Worm (Caenorhabditis elegans) whole organism, midembryonic: Measurements from ENCODE around the gene vhp-1.

Experiments
- cog-1 ChIP-seq: sonication (generic microtip); optimal IDR thresholded peaks from 2 replicates; lab custom pipeline; 2016; ENCODE audit warnings: missing genetic modification characterization, missing compliant biosample characterization
- klf-2 ChIP-seq: fragments of 200-800 bp; sonication (Bioruptor generic); conservative IDR thresholded peaks from 2 replicates; pipeline ENCODE4 v1.3.6; 2022; ENCODE audit warnings: missing genetic modification reagents, missing genetic modification characterization, missing compliant biosample characterization
- ztf-23 ChIP-seq: fragments of 200-800 bp; sonication (Bioruptor generic); IDR thresholded peaks from 2 replicates; pipeline ENCODE4 v1.3.6; 2022; ENCODE audit warnings: missing genetic modification reagents, missing genetic modification characterization, missing compliant biosample characterization

- no peak for TF ChIP-seq cog-1
- TF ChIP-seq ztf-23 (GFP tag; lab: Robert Waterston, UW) = no peak
- no peak for TF ChIP-seq klf-2 (GFP tag; lab: Robert Waterston, UW)
These were observed 9.5 kb downstream of the vhp-1 start for ce11 chrII:5332345-5333124.
